Worm (Caenorhabditis elegans): ENCODE results near the gene F25H9.6.
A peak's percentile ranks its signal among the peaks of the same experiment; 100 is the strongest.
"Not testable (repeated sequence)": the region's sequence is repeated elsewhere in the genome, so short reads cannot be mapped to it uniquely, and the experiment has no call there.

The F25H9.6 gene

DNA sequence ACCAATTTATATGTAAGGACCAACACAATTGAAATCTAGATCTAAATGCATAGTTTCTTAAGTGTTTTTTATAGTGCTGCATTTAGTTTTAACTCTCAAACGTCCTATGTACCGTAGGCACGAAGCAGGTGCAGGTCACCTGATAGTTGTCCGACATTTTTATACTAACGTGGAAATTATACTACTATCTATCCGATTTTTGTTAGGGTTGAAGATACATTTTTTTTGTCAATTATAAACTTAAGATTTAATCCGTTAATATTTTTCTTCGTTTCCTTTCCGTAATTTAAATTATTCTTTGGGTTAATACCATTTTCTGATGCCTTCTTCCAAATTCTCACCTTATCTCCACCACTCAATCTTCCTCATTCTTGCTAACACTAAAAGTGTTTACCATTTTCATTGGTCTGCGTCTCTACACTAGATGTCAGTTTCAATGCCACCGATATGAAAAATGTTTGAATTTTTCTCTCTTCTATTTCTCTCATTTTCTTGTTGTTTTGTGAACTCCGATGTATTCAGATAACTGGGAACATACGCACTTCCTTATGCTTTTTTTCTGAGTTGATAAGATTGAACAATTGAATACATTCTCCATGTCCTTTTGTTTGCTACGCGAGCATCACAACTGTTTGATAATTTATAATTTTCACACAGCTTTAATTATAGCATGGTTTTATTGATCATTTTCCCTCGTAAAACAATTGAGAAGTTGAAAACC lies 22.8 kb downstream of the F25H9.6 start, which contains the start of gene Y2H9A.4:
TSS of gene Y2H9A.4 (plus strand) at position 671 of the 721 bp plus-strand sequence.
- TF ChIP-seq nhr-27 (tag; optimal IDR thresholded peaks at IDR 0.05) (no peak), ztf-6 (GFP tag; IDR thresholded peaks at IDR 0.05) (no peak), rcor-1 (GFP tag; IDR thresholded peaks at IDR 0.05) (no peak), lin-54 (GFP tag; optimal IDR thresholded peaks at IDR 0.05) (no peak), ztf-18 (tag; optimal IDR thresholded peaks at IDR 0.05) (no peak), Y56A3A.18 (GFP tag; IDR thresholded peaks at IDR 0.05) (no peak)

- not testable (repeated sequence) for TF ChIP-seq pha-4 (tag; optimal IDR thresholded peaks at IDR 0.05); ztf-25 (GFP tag; IDR thresholded peaks at IDR 0.05); hmg-20 (GFP tag; IDR thresholded peaks at IDR 0.05)
Observed at ce11 chrV:13443535-13443934, 24.6 kb downstream of the F25H9.6 start, which contains the start of gene Y2H9A.6. Gene Y2H9A.6 (plus strand): TSS chrV:13443835.

- TF ChIP-seq ztf-25 (GFP tag; IDR thresholded peaks at IDR 0.05) (0 out of 2 replicates have a peak, but pooled peaks have one; percentile 41), rcor-1 (GFP tag; IDR thresholded peaks at IDR 0.05) (no peak), egrh-3 (GFP tag; IDR thresholded peaks at IDR 0.05) (peak; percentile 94)
Observed at ce11 chrV:13442819-13443218, 25.3 kb downstream of the F25H9.6 start.

- TF ChIP-seq pha-4 (tag; optimal IDR thresholded peaks at IDR 0.05) (no peak), F52B5.7 (tag; optimal IDR thresholded peaks at IDR 0.05) (no peak), mes-4 (tag; optimal IDR thresholded peaks at IDR 0.05) (no peak), lir-1 (GFP tag; conservative IDR thresholded peaks at IDR 0.05) (no peak), ztf-28 (GFP tag; IDR thresholded peaks at IDR 0.05) (no peak), athp-1 (tag; optimal IDR thresholded peaks at IDR 0.05) (no peak), rec-8 (tag; optimal IDR thresholded peaks at IDR 0.05) (no peak), Y53F4B.3 (GFP tag; IDR thresholded peaks at IDR 0.05) (no peak), lsl-1 (GFP tag; optimal IDR thresholded peaks at IDR 0.05) (no peak), unc-130 (GFP tag; optimal IDR thresholded peaks at IDR 0.05) (no peak), D2030.7 (GFP tag; IDR thresholded peaks at IDR 0.05) (no peak), bed-2 (GFP tag; IDR thresholded peaks at IDR 0.05) (no peak), tlf-1 (GFP tag; optimal IDR thresholded peaks at IDR 0.05) (no peak), efl-1 (GFP tag; optimal IDR thresholded peaks at IDR 0.05) (no peak), sea-2 (GFP tag; IDR thresholded peaks at IDR 0.05) (no peak), nfyb-1 (GFP tag; IDR thresholded peaks at IDR 0.05) (no peak), F10E7.11 (tag; optimal IDR thresholded peaks at IDR 0.05) (no peak), snpc-1.1 (tag; optimal IDR thresholded peaks at IDR 0.05; ENCODE audit: insufficient read depth) (no peak), madf-8 (GFP tag; conservative IDR thresholded peaks at IDR 0.05) (no peak), snpc-4 (GFP tag; optimal IDR thresholded peaks at IDR 0.05) (no peak), snpc-4 (tag; optimal IDR thresholded peaks at IDR 0.05) (no peak)
Observed at ce11 chrV:13441661-13442060, 26.5 kb downstream of the F25H9.6 start, which contains the start of gene col-162. Gene col-162 (plus strand): TSS chrV:13441961.

- peak; percentile 37; the same call in 1 of the 2 replicates for TF ChIP-seq D2030.7 (GFP tag; IDR thresholded peaks at IDR 0.05)
- peak; percentile 67 for TF ChIP-seq egrh-3 (GFP tag; IDR thresholded peaks at IDR 0.05)
- peak; percentile 61 for TF ChIP-seq ekl-4 (GFP tag; IDR thresholded peaks at IDR 0.05)
- peak; percentile 97 for TF ChIP-seq hsf-1 (GFP tag; IDR thresholded peaks at IDR 0.05)
- TF ChIP-seq dox-1 (GFP tag; IDR thresholded peaks at IDR 0.05), result peak; percentile 91
Observed at ce11 chrV:13440290-13440689, 27.9 kb downstream of the F25H9.6 start.
